Fruit fly (Drosophila melanogaster) whole organism, adult: Measurements from ENCODE around the gene CG42705.

Source experiments
- CG12768 ChIP-seq: fragments of 200-800 bp; sonication (Bioruptor generic); optimal IDR thresholded peaks from 2 replicates; lab custom pipeline; 2017; ENCODE audit warnings: missing biosample characterization, missing genetic modification characterization, mild to moderate bottlenecking, moderate library complexity, missing genetic modification reagents
- CG7045 ChIP-seq: fragments of 200-800 bp; sonication (Bioruptor generic); optimal IDR thresholded peaks from 2 replicates; lab custom pipeline; 2017; ENCODE audit warnings: missing biosample characterization, mild to moderate bottlenecking, missing genetic modification characterization
- toe ChIP-seq: fragments of 200-800 bp; sonication (Bioruptor generic); optimal IDR thresholded peaks from 2 replicates; lab custom pipeline; 2016; ENCODE audit warnings: missing biosample characterization, missing genetic modification characterization

DNA sequence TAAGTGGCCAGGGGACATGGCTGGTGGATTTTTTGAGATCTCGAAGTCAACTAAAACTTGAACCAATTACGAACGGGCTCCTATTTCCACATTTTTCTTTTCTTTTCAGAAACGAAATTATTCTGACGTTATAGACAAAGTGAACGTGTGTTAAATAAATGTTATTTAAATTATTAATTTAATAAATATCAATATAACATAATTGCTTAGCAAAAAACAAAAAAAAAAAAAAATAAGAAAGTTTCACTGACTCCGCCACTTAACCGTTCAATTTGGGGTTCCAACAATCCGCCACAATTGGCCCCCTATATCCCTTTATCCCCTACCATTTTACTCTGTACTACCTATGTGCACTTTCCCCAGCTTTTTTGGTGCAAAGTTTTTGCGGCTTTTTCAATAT is 30.8 kb upstream of the CG42705 start, which contains the start of gene CG42781:
- TF ChIP-seq CG7045 (no peak), CG12768 (GFP tag; lab: Kevin White, UChicago) (no peak), toe (GFP tag; lab: Kevin White, UChicago) (no peak)
